Fruit fly (Drosophila melanogaster): ENCODE measurements around the gene CG5897.

CG5897 gene

DNA sequence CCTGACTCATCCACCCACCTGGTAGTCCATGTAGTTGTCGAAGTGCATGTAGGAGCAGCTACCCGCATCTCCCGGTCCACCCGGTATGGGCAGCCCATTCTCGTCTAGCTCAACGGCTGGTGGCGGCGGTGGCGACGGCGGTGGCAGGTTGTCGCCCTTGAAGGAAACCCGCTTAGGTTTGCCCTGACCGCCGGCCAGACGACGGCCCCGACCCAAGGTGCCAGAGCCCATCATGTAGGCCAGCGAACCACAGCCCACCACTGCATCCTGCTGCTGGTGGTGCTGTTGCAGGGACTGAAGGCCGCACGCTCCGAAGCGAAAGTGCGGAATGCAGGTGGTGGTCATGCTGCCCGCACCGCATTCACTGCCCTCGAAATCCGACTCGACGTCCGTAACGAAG, 26.5 kb downstream of the CG5897 start:
- TF ChIP-seq CTCF (optimal IDR thresholded peaks at IDR 0.05) (no peak), CG8478 (optimal IDR thresholded peaks at IDR 0.05) (no peak)

dm6 chr3L:11858745-11859144, 30.1 kb downstream of the CG5897 start:
- TF ChIP-seq CTCF (optimal IDR thresholded peaks at IDR 0.05) (no peak), CG8478 (optimal IDR thresholded peaks at IDR 0.05) (no peak)

- TF ChIP-seq CG8478 (optimal IDR thresholded peaks at IDR 0.05) (no peak), CTCF (optimal IDR thresholded peaks at IDR 0.05) (peak; percentile 67 to 70)
Observed at dm6 chr3L:11852924-11853323, 35.9 kb downstream of the CG5897 start.

dm6 chr3L:11847703-11848102, 41.1 kb downstream of the CG5897 start, which contains the start of gene CG12521:
CG12521 (minus strand) TSS chr3L:11847803.
- TF ChIP-seq CG8478 (optimal IDR thresholded peaks at IDR 0.05), result no peak
- TF ChIP-seq CTCF (optimal IDR thresholded peaks at IDR 0.05), result no peak
